Worm (Caenorhabditis elegans): ENCODE data around the gene jhdm-1.

The jhdm-1 gene

ce11 chrIII:6464913-6465312 is 10.6 kb downstream of the jhdm-1 start, which contains the start of gene nduf-2.2:
Gene nduf-2.2, plus strand, starts transcription at chrIII:6465222.
- TF ChIP-seq zip-8 (tag; optimal IDR thresholded peaks at IDR 0.05) (no peak), unc-62 (GFP tag; optimal IDR thresholded peaks at IDR 0.05) (no peak), ham-2 (GFP tag; optimal IDR thresholded peaks at IDR 0.05) (no peak), M03D4.4 (tag; optimal IDR thresholded peaks at IDR 0.05) (no peak), blmp-1 (tag; optimal IDR thresholded peaks at IDR 0.05) (no peak), lin-32 (GFP tag; optimal IDR thresholded peaks at IDR 0.05) (no peak), nhr-12 (tag; optimal IDR thresholded peaks at IDR 0.05) (no peak), nhr-2 (tag; optimal IDR thresholded peaks at IDR 0.05) (no peak), nhr-76 (tag; optimal IDR thresholded peaks at IDR 0.05) (no peak), pha-4 (tag; optimal IDR thresholded peaks at IDR 0.05) (no peak), elt-1 (tag; optimal IDR thresholded peaks at IDR 0.05; ENCODE audit: borderline replicate concordance, insufficient read depth) (no peak), mep-1 (tag; optimal IDR thresholded peaks at IDR 0.05) (no peak)

- TF ChIP-seq ces-1 (GFP tag; optimal IDR thresholded peaks at IDR 0.05) (no peak), sem-2 (GFP tag; optimal IDR thresholded peaks at IDR 0.05) (no peak), tbx-8 (GFP tag; optimal IDR thresholded peaks at IDR 0.05) (no peak), pha-4 (tag; optimal IDR thresholded peaks at IDR 0.05) (no peak), unc-120 (tag; optimal IDR thresholded peaks at IDR 0.05; ENCODE audit: poor library complexity, severe bottlenecking) (no peak), lsy-2 (tag; optimal IDR thresholded peaks at IDR 0.05) (no peak), mep-1 (tag; optimal IDR thresholded peaks at IDR 0.05) (no peak), lin-32 (GFP tag; optimal IDR thresholded peaks at IDR 0.05) (no peak), drap-1 (GFP tag; optimal IDR thresholded peaks at IDR 0.05) (no peak)
Observed at ce11 chrIII:6467005-6467404, 12.7 kb downstream of the jhdm-1 start, which contains the start of gene T26A5.2. Gene T26A5.2, plus strand, starts transcription at chrIII:6467305.

ce11 chrIII:6471451-6471850 is 17.2 kb downstream of the jhdm-1 start, which contains the start of gene wht-6:
Gene wht-6, plus strand, starts transcription at chrIII:6471751.
- TF ChIP-seq ceh-83 (GFP tag; optimal IDR thresholded peaks at IDR 0.05) (no peak), ceh-39 (tag; optimal IDR thresholded peaks at IDR 0.05) (no peak), sptf-1 (tag; optimal IDR thresholded peaks at IDR 0.05) (no peak), sem-2 (GFP tag; optimal IDR thresholded peaks at IDR 0.05) (no peak), unc-62 (GFP tag; optimal IDR thresholded peaks at IDR 0.05) (no peak), snpc-4 (tag; optimal IDR thresholded peaks at IDR 0.05) (no peak), mls-2 (tag; optimal IDR thresholded peaks at IDR 0.05) (no peak), flh-1 (GFP tag; optimal IDR thresholded peaks at IDR 0.05) (no peak)

- TF ChIP-seq elt-1 (tag; optimal IDR thresholded peaks at IDR 0.05; ENCODE audit: borderline replicate concordance, insufficient read depth) (peak; percentile 51), sem-2 (GFP tag; optimal IDR thresholded peaks at IDR 0.05) (no peak), unc-39 (tag; optimal IDR thresholded peaks at IDR 0.05) (no peak), nhr-237 (tag; optimal IDR thresholded peaks at IDR 0.05) (no peak), lin-13 (tag; optimal IDR thresholded peaks at IDR 0.05) (no peak), zip-8 (tag; optimal IDR thresholded peaks at IDR 0.05) (no peak), nhr-12 (tag; optimal IDR thresholded peaks at IDR 0.05) (no peak), nhr-2 (tag; optimal IDR thresholded peaks at IDR 0.05) (peak; percentile 65), hlh-1 (tag; optimal IDR thresholded peaks at IDR 0.05) (no peak), elt-3 (tag; optimal IDR thresholded peaks at IDR 0.05) (no peak), ceh-43 (GFP tag; optimal IDR thresholded peaks at IDR 0.05) (no peak), tbx-8 (GFP tag; optimal IDR thresholded peaks at IDR 0.05) (no peak), ham-2 (GFP tag; optimal IDR thresholded peaks at IDR 0.05) (no peak)
Observed at ce11 chrIII:6476380-6476779, 22.1 kb downstream of the jhdm-1 start.

- TF ChIP-seq unc-62 (GFP tag; optimal IDR thresholded peaks at IDR 0.05), result no peak
- TF ChIP-seq zip-8 (tag; optimal IDR thresholded peaks at IDR 0.05), result peak; percentile 98
- TF ChIP-seq ceh-39 (tag; optimal IDR thresholded peaks at IDR 0.05), result no peak
Observed at ce11 chrIII:6478256-6479004, 24.1 kb downstream of the jhdm-1 start, which contains the start of gene zip-8. Gene zip-8, plus strand, starts transcription at chrIII:6478955.

Data from whole organism, mixed stage, embryonic.